Worm (Caenorhabditis elegans): Measurements from ENCODE around the gene mrps-18A.

DNA sequence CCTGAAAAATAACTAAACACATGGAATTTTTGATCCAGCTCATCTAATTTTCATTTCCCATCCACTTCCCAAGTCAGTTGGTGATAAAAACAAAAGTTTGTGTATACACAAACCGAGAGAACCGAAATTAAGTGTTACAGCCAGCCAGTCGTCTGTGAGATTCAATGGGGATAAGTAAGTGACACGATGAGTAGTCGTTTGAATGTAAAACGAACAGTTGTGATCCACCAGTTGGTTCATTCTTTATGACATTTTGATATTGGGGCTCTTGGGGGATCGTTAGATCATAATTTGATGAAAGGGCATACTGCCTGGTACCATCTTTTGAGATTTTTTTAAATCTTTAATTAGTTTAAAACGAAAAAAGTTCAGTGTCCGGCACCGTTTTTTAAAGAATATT is 44.9 kb downstream of the mrps-18A start:
- no peak for TF ChIP-seq flt-1 (GFP tag; IDR thresholded peaks at IDR 0.05)
- no peak for TF ChIP-seq tra-4 (tag; optimal IDR thresholded peaks at IDR 0.05)
- no peak for TF ChIP-seq hmbx-1 (tag; optimal IDR thresholded peaks at IDR 0.05)
- no peak for TF ChIP-seq ama-1 (optimal IDR thresholded peaks at IDR 0.05)
- no peak for TF ChIP-seq hnd-1 (tag; optimal IDR thresholded peaks at IDR 0.05)
- no peak for TF ChIP-seq F13C5.2 (tag; optimal IDR thresholded peaks at IDR 0.05)
- TF ChIP-seq tbx-11 (GFP tag; IDR thresholded peaks at IDR 0.05), result no peak
- no peak for TF ChIP-seq B0310.2 (tag; optimal IDR thresholded peaks at IDR 0.05)
